Worm (Caenorhabditis elegans) whole organism, L4 larva: ENCODE results near the gene R11E3.19.

Source experiments
- F10B5.3 ChIP-seq: sonication (generic microtip); optimal IDR thresholded peaks from 2 replicates; lab custom pipeline; 2016; ENCODE audit warnings: mild to moderate bottlenecking, missing genetic modification characterization, missing compliant biosample characterization
- F26F4.8 ChIP-seq: fragments of 200-800 bp; sonication (Bioruptor generic); conservative IDR thresholded peaks from 2 replicates; pipeline ENCODE4 v1.3.6; 2022; ENCODE audit warnings: missing genetic modification characterization, missing compliant biosample characterization
- F44E2.7 ChIP-seq: fragments of 200-800 bp; sonication (Bioruptor generic); IDR thresholded peaks from 2 replicates; pipeline ENCODE4 v2.1.2; 2022; ENCODE audit warnings: missing genetic modification characterization, missing compliant biosample characterization
- F49E8.2 ChIP-seq: sonication (generic microtip); optimal IDR thresholded peaks from 2 replicates; lab custom pipeline; 2016; ENCODE audit warnings: missing compliant biosample characterization, mild to moderate bottlenecking, missing genetic modification characterization, borderline replicate concordance
- T26A8.4 ChIP-seq: fragments of 200-800 bp; sonication (Bioruptor generic); IDR thresholded peaks from 2 replicates; pipeline ENCODE4 v1.3.6; 2022; ENCODE audit warnings: missing genetic modification characterization, missing compliant biosample characterization
- Y48G9A.11 ChIP-seq: fragments of 200-800 bp; sonication (Bioruptor generic); IDR thresholded peaks from 2 replicates; pipeline ENCODE4 v1.3.6; 2022; ENCODE audit warnings: missing genetic modification reagents, missing genetic modification characterization, missing compliant biosample characterization
- Y5F2A.4 ChIP-seq: fragments of 200-800 bp; sonication (Bioruptor generic); optimal IDR thresholded peaks from 2 replicates; lab custom pipeline; 2018; ENCODE audit warnings: mild to moderate bottlenecking, missing genetic modification characterization, missing compliant biosample characterization
- ZK337.2 ChIP-seq: fragments of 200-800 bp; sonication (Bioruptor generic); IDR thresholded peaks from 2 replicates; pipeline ENCODE4 v1.3.6; 2022; ENCODE audit warnings: missing genetic modification reagents, missing genetic modification characterization, missing compliant biosample characterization
- aha-1 ChIP-seq: fragments of 150-350 bp; peaks from one replicate; lab custom pipeline; 2014; ENCODE audit warnings: missing biosample characterization, missing genetic modification characterization
- ama-1 ChIP-seq: fragments of 150-350 bp; optimal IDR thresholded peaks from 2 replicates; lab custom pipeline; 2014; ENCODE audit warnings: inconsistent platforms, mixed read lengths
- attf-4 ChIP-seq: sonication (generic microtip); optimal IDR thresholded peaks from 3 replicates; lab custom pipeline; 2017; ENCODE audit warnings: missing biosample characterization, missing genetic modification characterization
- ceh-32 ChIP-seq: sonication (generic microtip); optimal IDR thresholded peaks from 2 replicates; lab custom pipeline; 2016; ENCODE audit warnings: mild to moderate bottlenecking, missing genetic modification characterization, missing compliant biosample characterization; ENCODE audit not compliant: poor library complexity
- ceh-44 ChIP-seq: fragments of 200-800 bp; sonication (Bioruptor generic); IDR thresholded peaks from 2 replicates; pipeline ENCODE4 v1.3.6; 2022; ENCODE audit warnings: missing genetic modification reagents, missing genetic modification characterization, missing compliant biosample characterization
- ceh-62 ChIP-seq: sonication (generic microtip); optimal IDR thresholded peaks from 2 replicates; lab custom pipeline; 2017; ENCODE audit warnings: missing biosample characterization, missing genetic modification characterization
- daf-16 ChIP-seq, 3 experiments: sonication (generic microtip); optimal IDR thresholded peaks; 2 replicates each; lab custom pipeline; 2016 to 2017; ENCODE audit warnings: missing genetic modification characterization in 3 of 3, missing genetic modification reagents in 3 of 3, mild to moderate bottlenecking in 2 of 3, missing compliant biosample characterization in 2 of 3, missing biosample characterization in 1 of 3, moderate library complexity in 1 of 3
- daf-19 ChIP-seq: fragments of 200-800 bp; sonication (Bioruptor generic); conservative IDR thresholded peaks from 2 replicates; pipeline ENCODE4 v1.3.6; 2022; ENCODE audit warnings: missing genetic modification characterization, missing compliant biosample characterization
- dmd-8 ChIP-seq: fragments of 200-800 bp; sonication (Bioruptor generic); IDR thresholded peaks from 2 replicates; pipeline ENCODE4 v1.3.6; 2022; ENCODE audit warnings: missing genetic modification characterization, missing compliant biosample characterization
- dmd-9 ChIP-seq: fragments of 200-800 bp; sonication (Bioruptor generic); IDR thresholded peaks from 2 replicates; pipeline ENCODE4 v1.3.6; 2022; ENCODE audit warnings: missing genetic modification reagents, missing genetic modification characterization, missing compliant biosample characterization
- dve-1 ChIP-seq: sonication (generic microtip); optimal IDR thresholded peaks from 2 replicates; lab custom pipeline; 2017; ENCODE audit warnings: antibody characterized with exemption, mild to moderate bottlenecking, missing genetic modification characterization, missing compliant biosample characterization; ENCODE audit not compliant: insufficient read depth
- egl-27 ChIP-seq: sonication (generic microtip); optimal IDR thresholded peaks from 3 replicates; lab custom pipeline; 2017; ENCODE audit warnings: missing biosample characterization, missing genetic modification reagents, missing genetic modification characterization
- fos-1 ChIP-seq: fragments of 150-350 bp; optimal IDR thresholded peaks from 2 replicates; lab custom pipeline; 2014; ENCODE audit warnings: missing biosample characterization, missing genetic modification characterization
- gei-8 ChIP-seq: fragments of 200-800 bp; sonication (Bioruptor generic); optimal IDR thresholded peaks from 2 replicates; lab custom pipeline; 2018; ENCODE audit warnings: mild to moderate bottlenecking, missing genetic modification characterization, missing compliant biosample characterization
- hif-1 ChIP-seq, 2 experiments: sonication (generic microtip); optimal IDR thresholded peaks; 2 replicates each; lab custom pipeline; 2016 to 2017; ENCODE audit warnings: missing compliant biosample characterization in 2 of 2, missing genetic modification characterization in 2 of 2, missing genetic modification reagents in 2 of 2, missing genotype in 2 of 2, mild to moderate bottlenecking in 1 of 2
- hlh-30 ChIP-seq: sonication (generic microtip); optimal IDR thresholded peaks from 2 replicates; lab custom pipeline; 2017; ENCODE audit warnings: antibody characterized with exemption, mild to moderate bottlenecking, missing genetic modification characterization, missing compliant biosample characterization; ENCODE audit not compliant: insufficient read depth
- lim-7 ChIP-seq: fragments of 200-800 bp; sonication (Bioruptor generic); IDR thresholded peaks from 2 replicates; pipeline ENCODE4 v1.3.6; 2022; ENCODE audit warnings: missing genetic modification characterization, missing compliant biosample characterization
- lin-1 ChIP-seq: fragments of 200-800 bp; sonication (Bioruptor generic); IDR thresholded peaks from 2 replicates; pipeline ENCODE4 v1.3.6; 2022; ENCODE audit warnings: missing genetic modification reagents, missing genetic modification characterization, missing compliant biosample characterization
- lin-15B ChIP-seq: fragments of 150-350 bp; sonication (generic microtip); optimal IDR thresholded peaks from 3 replicates; lab custom pipeline; 2014; ENCODE audit warnings: missing biosample characterization, missing genetic modification characterization
- lin-29 ChIP-seq: fragments of 200-800 bp; sonication (Bioruptor generic); IDR thresholded peaks from 2 replicates; pipeline ENCODE4 v1.3.6; 2022; ENCODE audit warnings: missing genetic modification reagents, missing genetic modification characterization, missing compliant biosample characterization
- lin-38 ChIP-seq: fragments of 200-800 bp; sonication (Bioruptor generic); IDR thresholded peaks from 2 replicates; pipeline ENCODE4 v1.3.6; 2022; ENCODE audit warnings: missing genetic modification reagents, missing genetic modification characterization, missing compliant biosample characterization
- lir-3 ChIP-seq: sonication (generic microtip); optimal IDR thresholded peaks from 2 replicates; lab custom pipeline; 2016; ENCODE audit warnings: mild to moderate bottlenecking, missing genetic modification characterization, missing compliant biosample characterization
- lsy-2 ChIP-seq, 2 experiments: fragments of 150-350 bp in 1 of 2; sonication (generic microtip) in 1 of 2; optimal IDR thresholded peaks; 2 replicates each; lab custom pipeline; 2014 to 2017; ENCODE audit warnings: missing biosample characterization in 2 of 2, missing genetic modification characterization in 2 of 2
- mdl-1 ChIP-seq, 2 experiments: fragments of 150-350 bp in 1 of 2; sonication (generic microtip) in 1 of 2; optimal IDR thresholded peaks; 2 replicates each; lab custom pipeline; 2014 to 2017; ENCODE audit warnings: missing biosample characterization in 2 of 2, missing genetic modification characterization in 2 of 2
- mep-1 ChIP-seq: fragments of 150-350 bp; sonication (generic microtip); optimal IDR thresholded peaks from 3 replicates; lab custom pipeline; 2014; ENCODE audit warnings: missing biosample characterization, missing genetic modification characterization
- mxl-2 ChIP-seq: fragments of 200-800 bp; sonication (Bioruptor generic); conservative IDR thresholded peaks from 2 replicates; pipeline ENCODE4 v1.3.6; 2022; ENCODE audit warnings: missing genetic modification reagents, missing genetic modification characterization, missing compliant biosample characterization
- mxl-3 ChIP-seq: fragments of 200-800 bp; sonication (Bioruptor generic); optimal IDR thresholded peaks from 2 replicates; lab custom pipeline; 2018; ENCODE audit warnings: mild to moderate bottlenecking, missing genetic modification characterization, missing compliant biosample characterization
- nhr-25 ChIP-seq: sonication (generic microtip); optimal IDR thresholded peaks from 2 replicates; lab custom pipeline; 2017; ENCODE audit warnings: missing genetic modification characterization, mild to moderate bottlenecking, missing compliant biosample characterization, antibody characterized with exemption, moderate library complexity, borderline replicate concordance; ENCODE audit not compliant: insufficient read depth
- nhr-42 ChIP-seq: fragments of 200-800 bp; sonication (Bioruptor generic); IDR thresholded peaks from 2 replicates; pipeline ENCODE4 v1.3.6; 2022; ENCODE audit warnings: missing genetic modification characterization, missing compliant biosample characterization
- pha-4 ChIP-seq, 2 experiments: fragments of 150-350 bp in 1 of 2; fragments of 200-800 bp in 1 of 2; sonication (Bioruptor generic) in 1 of 2; IDR thresholded peaks in 1 of 2; optimal IDR thresholded peaks in 1 of 2; 2 replicates each; pipeline versions ENCODE4 v1.3.6 to Lab custom; 2014 to 2022; ENCODE audit warnings: missing genetic modification characterization in 2 of 2, missing genetic modification reagents in 2 of 2, missing biosample characterization in 1 of 2, missing compliant biosample characterization in 1 of 2
- pqm-1 ChIP-seq: sonication (generic microtip); optimal IDR thresholded peaks from 2 replicates; lab custom pipeline; 2017; ENCODE audit warnings: missing biosample characterization, missing genetic modification characterization
- rbr-2 ChIP-seq: sonication (generic microtip); optimal IDR thresholded peaks from 2 replicates; lab custom pipeline; 2016; ENCODE audit warnings: missing genotype, missing genetic modification characterization, missing compliant biosample characterization
- sdz-12 ChIP-seq: fragments of 200-800 bp; sonication (Bioruptor generic); optimal IDR thresholded peaks from 2 replicates; lab custom pipeline; 2018; ENCODE audit warnings: mild to moderate bottlenecking, missing genetic modification characterization, missing compliant biosample characterization
- tra-1 ChIP-seq: fragments of 200-800 bp; sonication (Bioruptor generic); IDR thresholded peaks from 2 replicates; pipeline ENCODE4 v1.3.6; 2022; ENCODE audit warnings: missing genetic modification reagents, missing genetic modification characterization, missing compliant biosample characterization
- zfp-3 ChIP-seq: fragments of 200-800 bp; sonication (Bioruptor generic); conservative IDR thresholded peaks from 2 replicates; pipeline ENCODE4 v1.3.6; 2022; ENCODE audit warnings: missing genetic modification reagents, missing genetic modification characterization, missing compliant biosample characterization

Gene R11E3.19

DNA sequence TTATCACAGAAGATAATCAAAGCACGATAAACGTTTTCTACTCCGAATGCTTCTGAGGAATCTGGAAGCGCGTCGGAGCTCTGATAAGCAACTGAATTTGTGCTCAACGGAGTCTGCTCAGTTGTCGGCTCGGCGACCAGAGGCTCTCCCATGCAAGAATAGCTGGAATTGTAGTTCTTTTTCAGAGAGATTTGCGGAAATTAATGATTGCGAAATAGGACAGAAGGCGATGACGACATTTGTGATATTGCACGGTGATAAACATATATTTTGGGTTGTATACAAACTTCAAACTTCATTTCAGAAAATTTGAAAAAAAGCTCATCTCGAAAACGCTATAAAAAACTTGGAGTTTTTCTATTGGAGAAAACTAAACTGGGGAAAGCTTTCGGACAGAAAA lies 33.9 kb upstream of the R11E3.19 start, which contains the start of gene H06H21.37:
Gene H06H21.37, minus strand, starts transcription at position 162 of the 400 bp plus-strand sequence.
- TF ChIP-seq lin-15B (tag; lab: Kevin White, UChicago) (no peak), F49E8.2 (no peak), mdl-1 (tag; optimal IDR thresholded peaks at IDR 0.05; lab: Kevin White, UChicago) (no peak), ceh-62 (tag; lab: Kevin White, UChicago) (no peak), lin-38 (GFP tag; lab: Robert Waterston, UW) (no peak), nhr-25 (no peak), lir-3 (tag; lab: Kevin White, UChicago) (no peak)

DNA sequence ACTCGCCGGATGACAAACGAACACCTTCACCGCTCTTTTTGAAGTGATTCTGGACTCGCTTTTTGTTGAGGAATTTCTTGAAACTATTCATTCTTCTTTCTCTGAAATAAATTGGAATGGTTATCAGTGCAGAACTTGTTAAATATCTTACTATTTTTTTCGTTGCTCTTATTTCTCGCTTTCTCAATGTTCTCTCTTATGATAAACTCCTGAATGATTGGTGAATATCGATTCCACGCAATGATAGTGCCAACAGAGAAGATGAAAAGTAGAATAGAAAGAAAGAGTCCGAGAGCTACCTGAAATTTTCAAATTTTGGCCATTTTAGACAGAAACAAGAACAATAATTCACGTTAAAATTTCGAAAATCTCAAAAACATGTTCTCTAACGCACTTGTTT lies 33.5 kb upstream of the R11E3.19 start, which contains the start of gene ubxn-6:
Gene ubxn-6, minus strand, starts transcription at position 101 of the 400 bp plus-strand sequence.
- TF ChIP-seq mep-1 (tag; lab: Kevin White, UChicago): no peak
- TF ChIP-seq F26F4.8: no peak
- no peak for TF ChIP-seq ceh-44
- TF ChIP-seq ceh-62 (tag; lab: Kevin White, UChicago): no peak
- no peak for TF ChIP-seq lin-1 (GFP tag; lab: Robert Waterston, UW)
- TF ChIP-seq mxl-2: no peak
- TF ChIP-seq tra-1: no peak
- no peak for TF ChIP-seq dve-1 (tag; lab: Kevin White, UChicago)
- no peak for TF ChIP-seq Y5F2A.4 (GFP tag; lab: Kevin White, UChicago)
- no peak for TF ChIP-seq egl-27 (tag; lab: Kevin White, UChicago)
- TF ChIP-seq zfp-3 (GFP tag; lab: Robert Waterston, UW): no peak
- no peak for TF ChIP-seq dmd-8 (GFP tag; lab: Robert Waterston, UW)

DNA sequence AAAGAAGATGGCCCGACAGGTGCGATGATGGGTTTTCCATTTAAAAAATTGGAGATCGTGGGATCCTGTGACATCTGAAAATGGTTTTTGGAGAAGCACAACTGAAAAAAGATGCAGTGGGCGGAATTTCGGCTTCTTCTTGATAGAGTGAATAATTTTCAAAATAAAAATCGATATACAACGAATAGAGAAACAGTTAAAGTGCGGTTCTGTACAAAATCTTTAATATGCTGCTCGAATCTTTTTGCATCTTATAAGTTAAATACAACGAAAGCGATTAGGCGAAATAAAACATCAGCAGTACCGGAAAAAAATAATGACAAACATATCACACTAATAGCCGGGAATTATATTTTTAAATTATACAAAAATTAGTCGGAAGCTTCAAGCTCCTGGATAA lies 31.3 kb upstream of the R11E3.19 start, which contains the start of gene H06H21.11:
Gene H06H21.11, minus strand, starts transcription at position 101 of the 400 bp plus-strand sequence.
- TF ChIP-seq Y48G9A.11 (GFP tag; lab: Robert Waterston, UW): no peak
- no peak for TF ChIP-seq nhr-42 (GFP tag; lab: Robert Waterston, UW)
- no peak for TF ChIP-seq mdl-1 (tag; optimal IDR thresholded peaks at IDR 0.05; lab: Kevin White, UChicago)
- TF ChIP-seq aha-1: peak; percentile 25
- TF ChIP-seq pqm-1 (tag; lab: Kevin White, UChicago): no peak
- TF ChIP-seq attf-4 (tag; lab: Kevin White, UChicago): no peak
- no peak for TF ChIP-seq ceh-32 (tag; lab: Kevin White, UChicago)
- no peak for TF ChIP-seq F44E2.7
- no peak for TF ChIP-seq ZK337.2 (GFP tag; lab: Robert Waterston, UW)
- TF ChIP-seq daf-19 (GFP tag; lab: Robert Waterston, UW): no peak
- TF ChIP-seq T26A8.4 (GFP tag; lab: Robert Waterston, UW): no peak
- peak; percentile 35; the same call in 1 of the 2 replicates for TF ChIP-seq lin-38 (GFP tag; lab: Robert Waterston, UW)
- TF ChIP-seq mxl-2: no peak
- no peak for TF ChIP-seq hlh-30 (tag; lab: Kevin White, UChicago)
- peak; percentile 37; the same call in 1 of the 2 replicates for TF ChIP-seq pha-4 (GFP tag; IDR thresholded peaks at IDR 0.05; lab: Robert Waterston, UW)
- no peak for TF ChIP-seq pha-4 (tag; optimal IDR thresholded peaks at IDR 0.05; lab: Kevin White, UChicago)
- TF ChIP-seq lim-7 (GFP tag; lab: Robert Waterston, UW): no peak
- TF ChIP-seq dmd-9 (GFP tag; lab: Robert Waterston, UW): no peak
- no peak for TF ChIP-seq zfp-3 (GFP tag; lab: Robert Waterston, UW)
- TF ChIP-seq gei-8 (GFP tag; lab: Kevin White, UChicago): no peak

DNA sequence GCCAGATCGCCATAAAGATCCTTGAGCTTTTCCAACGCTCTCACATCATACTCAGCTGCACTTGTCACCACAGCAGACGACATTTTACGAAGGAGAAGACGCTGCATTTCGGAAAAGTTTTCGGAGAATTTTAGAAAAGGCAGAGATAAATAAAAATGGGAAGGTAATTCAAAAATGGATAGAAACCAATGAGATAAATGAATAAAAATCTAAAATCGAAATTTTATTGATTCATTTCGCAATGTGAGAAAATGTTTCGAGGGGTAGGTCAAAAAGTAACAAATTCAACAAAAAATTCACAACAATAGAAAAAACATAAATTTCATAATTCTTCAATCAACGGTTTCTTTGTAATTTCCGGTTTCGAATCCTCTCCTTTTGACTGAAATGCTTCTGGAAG lies 30.6 kb upstream of the R11E3.19 start, which contains the start of gene dpf-5:
Gene dpf-5, minus strand, starts transcription at position 101 of the 400 bp plus-strand sequence.
- TF ChIP-seq rbr-2 (tag; lab: Kevin White, UChicago) (no peak), lin-29 (GFP tag; lab: Robert Waterston, UW) (no peak), sdz-12 (GFP tag; lab: Kevin White, UChicago) (no peak), lin-1 (GFP tag; lab: Robert Waterston, UW) (no peak), daf-16 (GFP tag; optimal IDR thresholded peaks at IDR 0.05; lab: Kevin White, UChicago) (no peak), daf-16 (tag; optimal IDR thresholded peaks at IDR 0.05; lab: Kevin White, UChicago) (no peak), fos-1 (tag; lab: Kevin White, UChicago) (no peak), ama-1 (lab: Kevin White, UChicago) (no peak), mxl-2 (no peak), tra-1 (no peak), mxl-3 (GFP tag; lab: Kevin White, UChicago) (no peak), hif-1 (tag; optimal IDR thresholded peaks at IDR 0.05; lab: Kevin White, UChicago) (no peak), F10B5.3 (tag; lab: Kevin White, UChicago) (no peak), lsy-2 (tag; optimal IDR thresholded peaks at IDR 0.05; lab: Kevin White, UChicago) (no peak)
